Fruit fly (Drosophila melanogaster): ENCODE results near the gene CG14377.

CG14377 gene

DNA sequence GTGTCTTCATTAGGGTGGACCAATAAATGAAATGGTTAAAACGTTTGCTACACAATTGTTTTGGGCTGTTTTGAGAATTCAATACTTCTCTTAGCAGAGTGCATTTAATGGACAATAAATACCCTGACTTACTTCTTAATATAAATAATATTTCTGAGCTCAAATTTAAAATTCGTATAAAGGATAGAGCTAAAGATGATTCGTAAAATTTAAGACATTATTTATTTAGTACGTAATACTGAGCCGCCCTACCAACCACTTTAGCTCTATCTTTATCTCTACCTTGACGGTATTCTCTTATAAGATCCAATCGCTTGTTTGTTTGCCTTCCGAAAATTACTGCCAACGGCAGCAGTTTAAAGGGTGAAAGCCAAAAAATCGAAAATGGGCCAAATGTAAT is 36.0 kb downstream of the CG14377 start (continued):
- TF ChIP-seq D19A (tag; optimal IDR thresholded peaks at IDR 0.05) (peak; percentile 78), CG10366 (GFP tag; IDR thresholded peaks at IDR 0.05) (peak; percentile 77), CG2678 (tag; optimal IDR thresholded peaks at IDR 0.05) (peak; percentile 92), CG4854 (GFP tag; optimal IDR thresholded peaks at IDR 0.05) (no peak), shn (GFP tag; optimal IDR thresholded peaks at IDR 0.05) (peak; percentile 13), Dip3 (GFP tag; optimal IDR thresholded peaks at IDR 0.05) (peak; percentile 13), CG13424 (tag; optimal IDR thresholded peaks at IDR 0.05) (peak; percentile 93), CG2889 (GFP tag; IDR thresholded peaks at IDR 0.05) (peak; percentile 77; the same call in 2 of the 3 replicates), ase (GFP tag; IDR thresholded peaks at IDR 0.05) (peak; percentile 62; the same call in 2 of the 3 replicates), HmgD (GFP tag; optimal IDR thresholded peaks at IDR 0.05) (no peak), MBD-R2 (GFP tag; IDR thresholded peaks at IDR 0.05) (peak; percentile 9; the same call in 1 of the 2 replicates), bigmax (GFP tag; optimal IDR thresholded peaks at IDR 0.05) (no peak), crp (GFP tag; optimal IDR thresholded peaks at IDR 0.05) (peak in 1 of 2 experiments; percentile 41), HLH3B (GFP tag; IDR thresholded peaks at IDR 0.05) (peak; percentile 58), ATbp (GFP tag; optimal IDR thresholded peaks at IDR 0.05) (peak; percentile 71), Sin3A (optimal IDR thresholded peaks at IDR 0.05) (no peak), Spps (tag; optimal IDR thresholded peaks at IDR 0.05) (peak; percentile 59), kay (GFP tag; optimal IDR thresholded peaks at IDR 0.05) (peak; percentile 23), CG6272 (GFP tag; IDR thresholded peaks at IDR 0.05) (no peak), CG11085 (GFP tag; IDR thresholded peaks at IDR 0.05) (no peak), lbe (GFP tag; optimal IDR thresholded peaks at IDR 0.05) (no peak), CG32772 (GFP tag; IDR thresholded peaks at IDR 0.05) (no peak), CG10321 (GFP tag; IDR thresholded peaks at IDR 0.05) (peak; percentile 62; the same call in 1 of the 2 replicates), fd96Cb (tag; optimal IDR thresholded peaks at IDR 0.05) (peak; percentile 53), CG3726 (GFP tag; IDR thresholded peaks at IDR 0.05) (no peak), ken (GFP tag; IDR thresholded peaks at IDR 0.05) (peak; percentile 28; the same call in 1 of the 3 replicates), Ravus (GFP tag; IDR thresholded peaks at IDR 0.05) (no peak; the same call in 1 of the 2 replicates), bcd (GFP tag; optimal IDR thresholded peaks at IDR 0.05) (peak; percentile 56), cg (GFP tag; optimal IDR thresholded peaks at IDR 0.05) (no peak), NK7.1 (GFP tag; optimal IDR thresholded peaks at IDR 0.05) (no peak), Lim3 (GFP tag; IDR thresholded peaks at IDR 0.05) (peak; percentile 29; the same call in 1 of the 2 replicates), Fer2 (tag; optimal IDR thresholded peaks at IDR 0.05) (peak; percentile 42), zfh2 (GFP tag; optimal IDR thresholded peaks at IDR 0.05) (peak; percentile 31), CG9727 (GFP tag; optimal IDR thresholded peaks at IDR 0.05) (peak; percentile 63), CG15269 (tag; optimal IDR thresholded peaks at IDR 0.05) (peak; percentile 94), chif (GFP tag; optimal IDR thresholded peaks at IDR 0.05) (peak; percentile 8 to 51), Ptx1 (GFP tag; IDR thresholded peaks at IDR 0.05) (peak; percentile 62), zf30C (GFP tag; optimal IDR thresholded peaks at IDR 0.05) (no peak), CG12155 (GFP tag; optimal IDR thresholded peaks at IDR 0.05) (peak; percentile 65), CG13624 (GFP tag; optimal IDR thresholded peaks at IDR 0.05) (no peak), Mad (GFP tag; optimal IDR thresholded peaks at IDR 0.05) (peak; percentile 51), en (GFP tag; optimal IDR thresholded peaks at IDR 0.05) (peak; percentile 48), ci (GFP tag; IDR thresholded peaks at IDR 0.05) (peak; percentile 91), CG32767 (GFP tag; IDR thresholded peaks at IDR 0.05) (peak; percentile 90), Taf1 (GFP tag; IDR thresholded peaks at IDR 0.05) (peak; percentile 40), Drgx (GFP tag; IDR thresholded peaks at IDR 0.05) (peak; percentile 82), CG17359 (tag; optimal IDR thresholded peaks at IDR 0.05) (peak; percentile 70), HLH54F (GFP tag; optimal IDR thresholded peaks at IDR 0.05) (peak; percentile 51), CG15011 (GFP tag; optimal IDR thresholded peaks at IDR 0.05) (peak; percentile 51), PHDP (tag; optimal IDR thresholded peaks at IDR 0.05) (peak; percentile 96), dmrt99B (tag; optimal IDR thresholded peaks at IDR 0.05) (peak; percentile 73), CG3838 (GFP tag; optimal IDR thresholded peaks at IDR 0.05) (peak; percentile 62)
